Fruit fly (Drosophila melanogaster): Measurements from ENCODE around the gene CG13454.

DNA sequence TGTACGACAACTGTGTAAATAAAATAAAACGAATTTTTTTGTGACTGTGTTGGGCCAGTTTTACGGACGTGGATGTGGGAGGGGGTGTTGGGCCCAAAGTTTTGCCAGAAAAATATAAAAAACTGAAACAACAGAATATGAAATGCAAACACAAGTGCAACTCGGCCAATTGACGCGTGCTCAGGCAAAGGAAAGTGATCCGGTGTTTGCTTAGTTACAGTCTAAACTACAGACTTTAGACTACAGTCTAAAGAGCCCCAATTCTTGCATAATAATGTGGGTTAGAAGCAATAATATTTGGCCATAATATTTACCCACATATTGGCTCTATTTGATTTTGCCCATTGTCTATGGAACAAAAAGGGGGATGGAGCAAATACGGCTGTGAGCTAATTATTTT is 32.0 kb upstream of the CG13454 start:
- TF ChIP-seq Mnt (GFP tag; optimal IDR thresholded peaks at IDR 0.05): no peak
- no peak for TF ChIP-seq CG5204 (GFP tag; optimal IDR thresholded peaks at IDR 0.05)
- TF ChIP-seq pad (GFP tag; optimal IDR thresholded peaks at IDR 0.05): no peak
- TF ChIP-seq bab1 (GFP tag; optimal IDR thresholded peaks at IDR 0.05): no peak
- no peak for TF ChIP-seq kay (GFP tag; ENCODE audit: borderline replicate concordance)

All from whole organism, adult.